Fruit fly (Drosophila melanogaster) whole organism, embryonic: ENCODE measurements around the gene CG6441.
A peak's percentile ranks its signal among the peaks of the same experiment; 100 is the strongest.

ENCODE experiments used
- CG10654 ChIP-seq: fragments of 200-800 bp; sonication (Bioruptor generic); optimal IDR thresholded peaks from 2 replicates; lab custom pipeline; 2016; ENCODE audit warnings: missing biosample characterization, missing genetic modification characterization
- CG11504 ChIP-seq: fragments of 200-800 bp; sonication (Bioruptor generic); optimal IDR thresholded peaks from 3 replicates; lab custom pipeline; 2019; ENCODE audit warnings: missing biosample characterization, mild to moderate bottlenecking, missing genetic modification characterization, moderate library complexity
- CG12391 ChIP-seq: fragments of 200-800 bp; sonication (Bioruptor generic); optimal IDR thresholded peaks from 3 replicates; lab custom pipeline; 2018; ENCODE audit warnings: missing biosample characterization, mild to moderate bottlenecking, missing genetic modification characterization, moderate library complexity
- CG14014 ChIP-seq: fragments of 200-800 bp; sonication (Bioruptor generic); IDR thresholded peaks from 2 replicates; pipeline ENCODE4 v1.3.6; 2022; ENCODE audit warnings: missing biosample characterization, missing genetic modification characterization
- CG14860 ChIP-seq: fragments of 200-800 bp; sonication (Bioruptor generic); IDR thresholded peaks from 3 replicates; pipeline ENCODE4 v1.3.6; 2022; ENCODE audit warnings: missing biosample characterization, missing genetic modification characterization; ENCODE audit not compliant: partially characterized antibody
- CG18476 ChIP-seq: fragments of 200-800 bp; sonication (Bioruptor generic); optimal IDR thresholded peaks from 2 replicates; lab custom pipeline; 2016; ENCODE audit warnings: missing biosample characterization, mild to moderate bottlenecking, missing genetic modification characterization
- CG18764 ChIP-seq: fragments of 200-800 bp; sonication (Bioruptor generic); optimal IDR thresholded peaks from 3 replicates; lab custom pipeline; 2016; ENCODE audit warnings: missing biosample characterization, missing genetic modification characterization
- CG2116 ChIP-seq: fragments of 200-800 bp; sonication (Bioruptor generic); optimal IDR thresholded peaks from 3 replicates; lab custom pipeline; 2018; ENCODE audit warnings: missing biosample characterization, mild to moderate bottlenecking, missing genetic modification characterization
- CG2129 ChIP-seq: fragments of 200-800 bp; sonication (Bioruptor generic); IDR thresholded peaks from 2 replicates; pipeline ENCODE4 v1.3.6; 2022; ENCODE audit warnings: missing biosample characterization, missing genetic modification characterization; ENCODE audit not compliant: partially characterized antibody
- CG33213 ChIP-seq: fragments of 200-800 bp; sonication (Bioruptor generic); optimal IDR thresholded peaks from 3 replicates; lab custom pipeline; 2016; ENCODE audit warnings: missing biosample characterization, missing genetic modification characterization
- CG3407 ChIP-seq: fragments of 200-800 bp; sonication (Bioruptor generic); optimal IDR thresholded peaks from 2 replicates; lab custom pipeline; 2018; ENCODE audit warnings: missing biosample characterization, mild to moderate bottlenecking, missing genetic modification characterization
- CG3838 ChIP-seq: fragments of 200-800 bp; sonication (Bioruptor generic); optimal IDR thresholded peaks from 3 replicates; lab custom pipeline; 2016; ENCODE audit warnings: missing biosample characterization, missing genetic modification characterization
- CG6272 ChIP-seq: fragments of 200-800 bp; sonication (Bioruptor generic); IDR thresholded peaks from 2 replicates; pipeline ENCODE4 v1.3.6; 2022; ENCODE audit warnings: missing biosample characterization, missing genetic modification characterization
- CG7271 ChIP-seq: fragments of 200-800 bp; sonication (Bioruptor generic); optimal IDR thresholded peaks from 2 replicates; lab custom pipeline; 2018; ENCODE audit warnings: missing biosample characterization, mild to moderate bottlenecking, missing genetic modification characterization, moderate library complexity
- CG8765 ChIP-seq: fragments of 200-800 bp; sonication (Bioruptor generic); IDR thresholded peaks from 2 replicates; pipeline ENCODE4 v1.3.6; 2022; ENCODE audit warnings: missing biosample characterization, missing genetic modification characterization
- D19A ChIP-seq: fragments of 200-800 bp; optimal IDR thresholded peaks from 3 replicates; lab custom pipeline; 2019; ENCODE audit warnings: missing biosample characterization, mild to moderate bottlenecking, missing genetic modification characterization, moderate library complexity
- Drgx ChIP-seq: fragments of 200-800 bp; sonication (Bioruptor generic); IDR thresholded peaks from 2 replicates; pipeline ENCODE4 v1.3.6; 2022; ENCODE audit warnings: missing biosample characterization, missing genetic modification characterization
- Ets97D ChIP-seq: fragments of 200-800 bp; sonication (Bioruptor generic); optimal IDR thresholded peaks from 3 replicates; lab custom pipeline; 2016; ENCODE audit warnings: missing biosample characterization, missing genetic modification characterization
- HLH54F ChIP-seq: fragments of 200-800 bp; sonication (Bioruptor generic); optimal IDR thresholded peaks from 3 replicates; lab custom pipeline; 2016; ENCODE audit warnings: missing biosample characterization, missing genetic modification characterization
- Hr78 ChIP-seq, 2 experiments: fragments of 200-800 bp in 1 of 2; fragments of >200 bp in 1 of 2; sonication (Bioruptor generic) in 1 of 2; optimal IDR thresholded peaks; 2 replicates each; lab custom pipeline; 2017 to 2019; ENCODE audit warnings: missing biosample characterization in 2 of 2, missing genetic modification characterization in 2 of 2, mild to moderate bottlenecking in 1 of 2, moderate library complexity in 1 of 2
- Lhr ChIP-seq: fragments of 200-800 bp; sonication (Bioruptor generic); optimal IDR thresholded peaks from 3 replicates; lab custom pipeline; 2017; ENCODE audit warnings: mild to moderate bottlenecking, missing biosample characterization, missing genetic modification reagents, missing genetic modification characterization
- Mrtf ChIP-seq: fragments of 200-800 bp; sonication (Bioruptor generic); IDR thresholded peaks from 3 replicates; pipeline ENCODE4 v1.3.6; 2022; ENCODE audit warnings: missing biosample characterization, missing genetic modification characterization
- Pdp1 ChIP-seq, 2 experiments: fragments of 200-800 bp; sonication (Bioruptor generic); optimal IDR thresholded peaks; 3 replicates each; lab custom pipeline; 2016; ENCODE audit warnings: missing biosample characterization in 2 of 2, missing genetic modification characterization in 2 of 2, mild to moderate bottlenecking in 1 of 2, moderate library complexity in 1 of 2
- Xrp1 ChIP-seq: fragments of 200-800 bp; sonication (Bioruptor generic); IDR thresholded peaks from 2 replicates; pipeline ENCODE4 v1.3.6; 2022; ENCODE audit warnings: missing biosample characterization, missing genetic modification characterization
- bab2 ChIP-seq: fragments of 200-800 bp; sonication (Bioruptor generic); optimal IDR thresholded peaks from 2 replicates; lab custom pipeline; 2016; ENCODE audit warnings: missing biosample characterization, missing genetic modification characterization
- bcd ChIP-seq: fragments of 200-800 bp; sonication (Bioruptor generic); optimal IDR thresholded peaks from 2 replicates; lab custom pipeline; 2017; ENCODE audit warnings: missing biosample characterization, mild to moderate bottlenecking, missing genetic modification characterization
- chn ChIP-seq: fragments of 200-800 bp; sonication (Bioruptor generic); optimal IDR thresholded peaks from 2 replicates; lab custom pipeline; 2016; ENCODE audit warnings: missing biosample characterization, missing genetic modification characterization
- dysf ChIP-seq: fragments of 200-800 bp; sonication (Bioruptor generic); IDR thresholded peaks from 3 replicates; pipeline ENCODE4 v1.3.6; 2022; ENCODE audit warnings: missing biosample characterization, missing genetic modification characterization
- ems ChIP-seq: fragments of 200-800 bp; sonication (Bioruptor generic); optimal IDR thresholded peaks from 3 replicates; lab custom pipeline; 2016; ENCODE audit warnings: missing biosample characterization, missing genetic modification characterization
- eve ChIP-seq, 2 experiments: fragments of >200 bp; optimal IDR thresholded peaks; 2 replicates each; lab custom pipeline; 2017; ENCODE audit warnings: missing biosample characterization in 2 of 2, missing genetic modification characterization in 2 of 2
- gem ChIP-seq: fragments of 200-800 bp; sonication (Bioruptor generic); optimal IDR thresholded peaks from 2 replicates; lab custom pipeline; 2019; ENCODE audit warnings: missing biosample characterization, mild to moderate bottlenecking, missing genetic modification characterization, moderate library complexity
- grau ChIP-seq: fragments of 200-800 bp; optimal IDR thresholded peaks from 3 replicates; lab custom pipeline; 2019; ENCODE audit warnings: missing biosample characterization, mild to moderate bottlenecking, missing genetic modification characterization, moderate library complexity
- gsb-n ChIP-seq: fragments of 200-800 bp; sonication (Bioruptor generic); optimal IDR thresholded peaks from 3 replicates; lab custom pipeline; 2018; ENCODE audit warnings: missing biosample characterization, mild to moderate bottlenecking, missing genetic modification characterization
- hb ChIP-seq: fragments of 200-800 bp; sonication (Bioruptor generic); IDR thresholded peaks from 3 replicates; pipeline ENCODE4 v1.3.6; 2022; ENCODE audit warnings: missing biosample characterization, missing genetic modification characterization; ENCODE audit not compliant: partially characterized antibody
- hkb ChIP-seq, 2 experiments: fragments of 200-800 bp in 1 of 2; fragments of >200 bp in 1 of 2; sonication (Bioruptor generic) in 1 of 2; IDR thresholded peaks in 1 of 2; optimal IDR thresholded peaks in 1 of 2; 2 replicates each; pipeline versions ENCODE4 v1.3.6 to Lab custom; 2017 to 2022; ENCODE audit warnings: missing biosample characterization in 1 of 2, missing genetic modification characterization in 1 of 2
- inv ChIP-seq: fragments of 200-800 bp; sonication (Bioruptor generic); IDR thresholded peaks from 2 replicates; pipeline ENCODE4 v1.3.6; 2022; ENCODE audit warnings: missing biosample characterization, missing genetic modification characterization; ENCODE audit not compliant: partially characterized antibody
- knrl ChIP-seq: fragments of 200-800 bp; sonication (Bioruptor generic); IDR thresholded peaks from 3 replicates; pipeline ENCODE4 v1.3.6; 2022; ENCODE audit warnings: missing biosample characterization, missing genetic modification characterization; ENCODE audit not compliant: partially characterized antibody
- lab ChIP-seq: fragments of 200-800 bp; sonication (Bioruptor generic); optimal IDR thresholded peaks from 3 replicates; lab custom pipeline; 2017; ENCODE audit warnings: missing biosample characterization, missing genetic modification characterization, mild to moderate bottlenecking, moderate library complexity, missing genetic modification reagents
- lov ChIP-seq, 2 experiments: fragments of 200-800 bp in 1 of 2; fragments of >200 bp in 1 of 2; sonication (Bioruptor generic) in 1 of 2; IDR thresholded peaks in 1 of 2; optimal IDR thresholded peaks in 1 of 2; 2 replicates in 1 of 2; 3 replicates in 1 of 2; pipeline versions ENCODE4 v1.3.6 to Lab custom; 2017 to 2022; ENCODE audit warnings: missing biosample characterization in 1 of 2, missing genetic modification characterization in 1 of 2
- nerfin-2 ChIP-seq: fragments of 200-800 bp; sonication (Bioruptor generic); IDR thresholded peaks from 2 replicates; pipeline ENCODE4 v1.3.6; 2022; ENCODE audit warnings: missing biosample characterization, missing genetic modification characterization; ENCODE audit not compliant: partially characterized antibody
- nmo ChIP-seq: fragments of 200-800 bp; sonication (Bioruptor generic); optimal IDR thresholded peaks from 2 replicates; lab custom pipeline; 2018; ENCODE audit warnings: missing biosample characterization, mild to moderate bottlenecking, missing genetic modification characterization, moderate library complexity
- row ChIP-seq: fragments of 200-800 bp; sonication (Bioruptor generic); IDR thresholded peaks from 3 replicates; pipeline ENCODE4 v1.3.6; 2022; ENCODE audit warnings: missing biosample characterization, missing genetic modification characterization
- tap ChIP-seq: fragments of 200-800 bp; optimal IDR thresholded peaks from 3 replicates; lab custom pipeline; 2019; ENCODE audit warnings: missing biosample characterization, mild to moderate bottlenecking, missing genetic modification characterization, moderate library complexity
- tio ChIP-seq: fragments of 200-800 bp; sonication (Bioruptor generic); optimal IDR thresholded peaks from 2 replicates; lab custom pipeline; 2017; ENCODE audit warnings: missing biosample characterization, missing genetic modification characterization, inconsistent platforms
- trem ChIP-seq: fragments of 200-800 bp; optimal IDR thresholded peaks from 3 replicates; lab custom pipeline; 2019; ENCODE audit warnings: missing biosample characterization, mild to moderate bottlenecking, missing genetic modification characterization, moderate library complexity
- unpg ChIP-seq: fragments of 200-800 bp; sonication (Bioruptor generic); optimal IDR thresholded peaks from 3 replicates; lab custom pipeline; 2018; ENCODE audit warnings: missing biosample characterization, mild to moderate bottlenecking, missing genetic modification characterization, moderate library complexity

CG6441 gene

DNA sequence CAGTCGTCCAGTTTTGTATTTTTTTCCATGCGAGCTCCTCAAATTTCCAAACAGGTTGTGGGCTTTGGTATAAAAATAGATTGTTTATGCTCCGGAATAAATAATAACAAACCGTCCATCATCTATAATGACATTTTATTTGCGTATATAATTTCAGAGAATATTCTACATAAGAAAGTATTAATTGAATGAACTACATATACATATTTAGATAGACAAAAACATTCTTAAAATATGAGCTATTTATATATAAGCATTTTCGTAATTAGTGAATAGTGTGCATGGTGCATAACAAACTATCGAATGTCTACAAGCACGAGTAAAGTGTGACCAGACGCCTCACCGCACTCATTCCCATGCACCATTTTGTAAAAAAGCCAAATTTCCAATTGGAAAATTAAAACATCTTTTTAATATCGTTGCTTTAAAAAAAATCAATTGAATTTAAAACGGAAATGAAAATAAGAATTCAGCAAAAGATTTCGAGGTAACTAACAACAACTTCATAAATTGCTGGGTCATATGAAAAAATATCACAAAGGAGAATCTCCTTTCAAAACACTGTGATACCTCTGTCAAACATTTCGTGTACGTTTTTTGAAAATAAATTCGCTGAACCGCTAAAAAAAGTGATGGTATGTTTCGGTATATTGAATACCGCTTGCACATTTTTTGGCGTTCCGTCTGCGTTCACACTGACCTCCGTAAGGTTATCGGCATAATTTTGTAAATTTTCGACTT, 48.0 kb upstream of the CG6441 start, which contains the start of gene muc (continued):
- TF ChIP-seq D19A (tag; lab: Kevin White, UChicago) = peak; percentile 63
- TF ChIP-seq CG7271 (tag; lab: Kevin White, UChicago) = no peak
- peak; percentile 13 for TF ChIP-seq tap (tag; lab: Kevin White, UChicago)
- no peak for TF ChIP-seq CG3838 (GFP tag; lab: Kevin White, UChicago)
- TF ChIP-seq Hr78 (GFP tag; optimal IDR thresholded peaks at IDR 0.05; lab: Kevin White, UChicago) = peak in 1 of 2 experiments; percentile 16
- peak; percentile 90 for TF ChIP-seq row (GFP tag; lab: Robert Waterston, UW)
- TF ChIP-seq CG10654 (GFP tag; lab: Kevin White, UChicago) = peak; percentile 13
- peak; percentile 26 for TF ChIP-seq nerfin-2 (GFP tag; lab: Robert Waterston, UW)
- TF ChIP-seq nmo = peak; percentile 65
- TF ChIP-seq CG18764 = peak; percentile 7
- TF ChIP-seq Ets97D = peak; percentile 62
- TF ChIP-seq CG8765 (GFP tag; lab: Robert Waterston, UW) = no peak
- TF ChIP-seq lov (optimal IDR thresholded peaks at IDR 0.05; lab: Kevin White, UChicago) = no peak
- no peak for TF ChIP-seq lov (GFP tag; IDR thresholded peaks at IDR 0.05; lab: Robert Waterston, UW)
- TF ChIP-seq trem (tag; lab: Kevin White, UChicago) = peak; percentile 49
- 0 out of 2 replicates have a peak, but pooled peaks have one; percentile 14 for TF ChIP-seq CG14014
- TF ChIP-seq CG14860 (GFP tag; lab: Robert Waterston, UW) = peak; percentile 40; the same call in 2 of the 3 replicates
- peak; percentile 52 for TF ChIP-seq CG2116 (GFP tag; lab: Kevin White, UChicago)
- peak; percentile 23 for TF ChIP-seq gsb-n (tag; lab: Kevin White, UChicago)
- TF ChIP-seq Pdp1 (GFP tag; optimal IDR thresholded peaks at IDR 0.05; lab: Kevin White, UChicago) = peak; percentile 28 to 38
- TF ChIP-seq lab = no peak
- peak; percentile 71 for TF ChIP-seq CG33213 (GFP tag; lab: Kevin White, UChicago)
- TF ChIP-seq eve (GFP tag; optimal IDR thresholded peaks at IDR 0.05; lab: Kevin White, UChicago) = peak in 1 of 2 experiments; percentile 39
- peak; percentile 71 for TF ChIP-seq knrl
- peak; percentile 56 for TF ChIP-seq CG2129 (GFP tag; lab: Robert Waterston, UW)
- no peak; the same call in 2 of the 3 replicates for TF ChIP-seq Mrtf (GFP tag; lab: Robert Waterston, UW)
- 0 out of 2 replicates have a peak, but pooled peaks have one; percentile 52 for TF ChIP-seq Drgx (GFP tag; lab: Robert Waterston, UW)
- TF ChIP-seq bcd (GFP tag; lab: Kevin White, UChicago) = peak; percentile 34
- peak; percentile 68 for TF ChIP-seq CG12391 (tag; lab: Kevin White, UChicago)
- peak; percentile 26 for TF ChIP-seq bab2 (GFP tag; lab: Kevin White, UChicago)
- peak; percentile 43; the same call in 2 of the 3 replicates for TF ChIP-seq dysf
- peak; percentile 44 for TF ChIP-seq unpg (GFP tag; lab: Kevin White, UChicago)
- no peak for TF ChIP-seq CG6272 (GFP tag; lab: Robert Waterston, UW)
- no peak for TF ChIP-seq CG18476
- TF ChIP-seq Lhr (GFP tag; lab: Kevin White, UChicago) = peak; percentile 90
- peak; percentile 41; the same call in 1 of the 2 replicates for TF ChIP-seq Xrp1 (GFP tag; lab: Robert Waterston, UW)
- TF ChIP-seq hb (GFP tag; lab: Robert Waterston, UW) = peak; percentile 22; the same call in 1 of the 3 replicates
- TF ChIP-seq grau (tag; lab: Kevin White, UChicago) = peak; percentile 55
- peak; percentile 57 for TF ChIP-seq chn (GFP tag; lab: Kevin White, UChicago)
- TF ChIP-seq hkb (optimal IDR thresholded peaks at IDR 0.05; lab: Kevin White, UChicago) = peak; percentile 79
- no peak for TF ChIP-seq hkb (GFP tag; IDR thresholded peaks at IDR 0.05; lab: Robert Waterston, UW)
- peak; percentile 19 for TF ChIP-seq HLH54F
- TF ChIP-seq CG3407 (GFP tag; lab: Kevin White, UChicago) = no peak
- TF ChIP-seq ems (GFP tag; lab: Kevin White, UChicago) = peak; percentile 4
- TF ChIP-seq tio (GFP tag; lab: Kevin White, UChicago) = peak; percentile 42
- peak; percentile 64 for TF ChIP-seq gem (tag; lab: Kevin White, UChicago)
- peak; percentile 55 for TF ChIP-seq CG11504
- peak; percentile 66 for TF ChIP-seq inv (GFP tag; lab: Robert Waterston, UW)
